Worm (Caenorhabditis elegans) whole organism, L4 larva: ENCODE measurements around the gene K07C11.8.

Experiments
- Y5F2A.4 ChIP-seq: fragments of 200-800 bp; sonication (Bioruptor generic); optimal IDR thresholded peaks from 2 replicates; lab custom pipeline; 2018; ENCODE audit warnings: mild to moderate bottlenecking, missing genetic modification characterization, missing compliant biosample characterization
- fos-1 ChIP-seq: fragments of 150-350 bp; optimal IDR thresholded peaks from 2 replicates; lab custom pipeline; 2014; ENCODE audit warnings: missing biosample characterization, missing genetic modification characterization
- ztf-11 ChIP-seq: fragments of 150-350 bp; optimal IDR thresholded peaks from 2 replicates; lab custom pipeline; 2014; ENCODE audit warnings: missing biosample characterization, missing genetic modification characterization

- TF ChIP-seq fos-1 (tag; lab: Kevin White, UChicago): no peak
- TF ChIP-seq Y5F2A.4 (GFP tag; lab: Kevin White, UChicago): no peak
- TF ChIP-seq ztf-11 (tag; lab: Kevin White, UChicago): no peak
Measured at ce11 chrV:8238290-8238689, 20.6 kb upstream of the K07C11.8 start, which contains the start of gene rol-3.
